Worm (Caenorhabditis elegans) whole organism, L1 larva: ENCODE data around the gene htas-1.
A peak's percentile ranks its signal among the peaks of the same experiment; 100 is the strongest.

Source experiments
- C04F5.9 ChIP-seq: sonication (generic microtip); optimal IDR thresholded peaks from 2 replicates; lab custom pipeline; 2016; ENCODE audit warnings: missing genetic modification characterization, missing compliant biosample characterization
- C16A3.4 ChIP-seq: fragments of 150-350 bp; optimal IDR thresholded peaks from 2 replicates; lab custom pipeline; 2014; ENCODE audit warnings: missing biosample characterization, missing genetic modification characterization
- F16B12.6 ChIP-seq: fragments of 150-350 bp; optimal IDR thresholded peaks from 2 replicates; lab custom pipeline; 2014; ENCODE audit warnings: missing biosample characterization, missing genetic modification characterization
- aha-1 ChIP-seq: fragments of 150-350 bp; optimal IDR thresholded peaks from 2 replicates; lab custom pipeline; 2014; ENCODE audit warnings: missing biosample characterization, missing genetic modification characterization
- ceh-90 ChIP-seq: sonication (generic microtip); optimal IDR thresholded peaks from 2 replicates; lab custom pipeline; 2016; ENCODE audit warnings: missing genetic modification characterization, missing compliant biosample characterization
- ces-1 ChIP-seq: fragments of 150-350 bp; optimal IDR thresholded peaks from 2 replicates; lab custom pipeline; 2014; ENCODE audit warnings: missing biosample characterization, missing genetic modification reagents, missing genetic modification characterization
- efl-1 ChIP-seq, 4 experiments: fragments of 150-350 bp; optimal IDR thresholded peaks in 3 of 4; peaks in 1 of 4; 1 replicate in 1 of 4; 2 replicates in 3 of 4; lab custom pipeline; 2014; ENCODE audit warnings: missing biosample characterization in 2 of 4, missing genetic modification characterization in 2 of 4, missing genetic modification reagents in 2 of 4
- efl-3 ChIP-seq: fragments of 200-800 bp; sonication (Bioruptor generic); optimal IDR thresholded peaks from 2 replicates; lab custom pipeline; 2018; ENCODE audit warnings: mild to moderate bottlenecking, missing genetic modification characterization, missing compliant biosample characterization
- egl-27 ChIP-seq, 2 experiments: fragments of 150-350 bp in 1 of 2; sonication (generic microtip); optimal IDR thresholded peaks; 3 replicates each; lab custom pipeline; 2017 to 2018; ENCODE audit warnings: missing biosample characterization in 2 of 2, missing genetic modification characterization in 2 of 2, missing genetic modification reagents in 2 of 2
- elt-2 ChIP-seq: sonication (generic microtip); optimal IDR thresholded peaks from 2 replicates; lab custom pipeline; 2016; ENCODE audit warnings: missing genetic modification characterization, mild to moderate bottlenecking, inconsistent platforms, missing compliant biosample characterization, missing genetic modification reagents
- fkh-10 ChIP-seq: sonication (generic microtip); optimal IDR thresholded peaks from 2 replicates; lab custom pipeline; 2017; ENCODE audit warnings: missing biosample characterization, missing genetic modification reagents, missing genetic modification characterization
- fos-1 ChIP-seq: fragments of 150-350 bp; optimal IDR thresholded peaks from 2 replicates; lab custom pipeline; 2014; ENCODE audit warnings: missing biosample characterization, missing genetic modification characterization
- hlh-4 ChIP-seq: sonication (generic microtip); optimal IDR thresholded peaks from 2 replicates; lab custom pipeline; 2016; ENCODE audit warnings: mild to moderate bottlenecking, missing genetic modification characterization, missing compliant biosample characterization
- irx-1 ChIP-seq: sonication (generic microtip); optimal IDR thresholded peaks from 2 replicates; lab custom pipeline; 2016; ENCODE audit warnings: missing genetic modification characterization, missing compliant biosample characterization
- lin-14 ChIP-seq: fragments of 200-800 bp; sonication (Bioruptor generic); optimal IDR thresholded peaks from 2 replicates; lab custom pipeline; 2018; ENCODE audit warnings: mild to moderate bottlenecking, missing genetic modification characterization, moderate library complexity, missing compliant biosample characterization
- lin-35 ChIP-seq, 2 experiments: fragments of 150-350 bp; optimal IDR thresholded peaks; 2 replicates each; lab custom pipeline; 2014; ENCODE audit warnings: missing biosample characterization in 2 of 2, missing genetic modification characterization in 2 of 2, missing genetic modification reagents in 2 of 2
- lin-39 ChIP-seq: fragments of 150-350 bp; optimal IDR thresholded peaks from 2 replicates; lab custom pipeline; 2014; ENCODE audit warnings: missing biosample characterization, missing genetic modification reagents, missing genetic modification characterization
- lir-3 ChIP-seq: sonication (generic microtip); optimal IDR thresholded peaks from 2 replicates; lab custom pipeline; 2016; ENCODE audit warnings: mild to moderate bottlenecking, missing genetic modification characterization, moderate library complexity, missing compliant biosample characterization; ENCODE audit not compliant: poor library complexity
- lsy-2 ChIP-seq, 2 experiments: fragments of 150-350 bp; optimal IDR thresholded peaks; 2 replicates each; lab custom pipeline; 2014; ENCODE audit warnings: missing biosample characterization in 2 of 2, missing genetic modification characterization in 2 of 2
- mdl-1 ChIP-seq, 2 experiments: fragments of 150-350 bp; optimal IDR thresholded peaks; 2 replicates each; lab custom pipeline; 2014 to 2017; ENCODE audit warnings: missing biosample characterization in 2 of 2, missing genetic modification characterization in 2 of 2, inconsistent platforms in 1 of 2
- mef-2 ChIP-seq: fragments of 150-350 bp; optimal IDR thresholded peaks from 2 replicates; lab custom pipeline; 2014; ENCODE audit warnings: missing biosample characterization, missing genetic modification characterization
- mep-1 ChIP-seq: fragments of 150-350 bp; optimal IDR thresholded peaks from 2 replicates; lab custom pipeline; 2014; ENCODE audit warnings: missing biosample characterization, missing genetic modification characterization
- nhr-11 ChIP-seq: fragments of 150-350 bp; optimal IDR thresholded peaks from 2 replicates; lab custom pipeline; 2014; ENCODE audit warnings: missing biosample characterization, missing genetic modification characterization
- nhr-19 ChIP-seq: fragments of 200-800 bp; sonication (Bioruptor generic); conservative IDR thresholded peaks from 2 replicates; pipeline ENCODE4 v1.3.6; 2022; ENCODE audit warnings: missing genetic modification characterization, missing compliant biosample characterization
- nhr-20 ChIP-seq: sonication (generic microtip); optimal IDR thresholded peaks from 2 replicates; lab custom pipeline; 2016; ENCODE audit warnings: mild to moderate bottlenecking, missing genetic modification characterization, missing compliant biosample characterization
- nhr-237 ChIP-seq: fragments of 150-350 bp; optimal IDR thresholded peaks from 2 replicates; lab custom pipeline; 2014; ENCODE audit warnings: missing biosample characterization, missing genetic modification characterization
- nhr-28 ChIP-seq: fragments of 150-350 bp; optimal IDR thresholded peaks from 2 replicates; lab custom pipeline; 2014; ENCODE audit warnings: missing biosample characterization, missing genetic modification characterization
- nhr-47 ChIP-seq: sonication (generic microtip); optimal IDR thresholded peaks from 2 replicates; lab custom pipeline; 2016; ENCODE audit warnings: mild to moderate bottlenecking, missing genetic modification characterization, moderate library complexity, missing compliant biosample characterization
- nhr-71 ChIP-seq: sonication (generic microtip); optimal IDR thresholded peaks from 2 replicates; lab custom pipeline; 2016; ENCODE audit warnings: mild to moderate bottlenecking, missing genetic modification characterization, moderate library complexity, missing compliant biosample characterization
- nhr-77 ChIP-seq: fragments of 150-350 bp; optimal IDR thresholded peaks from 2 replicates; lab custom pipeline; 2014; ENCODE audit warnings: missing biosample characterization, missing genetic modification characterization
- pag-3 ChIP-seq: sonication (generic microtip); optimal IDR thresholded peaks from 2 replicates; lab custom pipeline; 2017; ENCODE audit warnings: missing genetic modification characterization, mild to moderate bottlenecking, missing compliant biosample characterization, antibody characterized with exemption, borderline replicate concordance; ENCODE audit not compliant: insufficient read depth
- pax-3 ChIP-seq: fragments of 200-800 bp; sonication (Bioruptor generic); optimal IDR thresholded peaks from 2 replicates; lab custom pipeline; 2018; ENCODE audit warnings: mild to moderate bottlenecking, missing genetic modification characterization, moderate library complexity, missing compliant biosample characterization
- pqm-1 ChIP-seq: sonication (generic microtip); optimal IDR thresholded peaks from 3 replicates; lab custom pipeline; 2017; ENCODE audit warnings: missing biosample characterization, missing genetic modification characterization
- rnt-1 ChIP-seq: sonication (generic microtip); optimal IDR thresholded peaks from 2 replicates; lab custom pipeline; 2016; ENCODE audit warnings: mild to moderate bottlenecking, missing genetic modification characterization, moderate library complexity, missing compliant biosample characterization
- snu-23 ChIP-seq: sonication (generic microtip); optimal IDR thresholded peaks from 2 replicates; lab custom pipeline; 2016; ENCODE audit warnings: missing genetic modification characterization, missing compliant biosample characterization
- sptf-1 ChIP-seq: fragments of 150-350 bp; optimal IDR thresholded peaks from 2 replicates; lab custom pipeline; 2014; ENCODE audit warnings: missing biosample characterization, missing genetic modification characterization
- sup-37 ChIP-seq: fragments of 200-800 bp; sonication (Bioruptor generic); optimal IDR thresholded peaks from 2 replicates; lab custom pipeline; 2018; ENCODE audit warnings: mild to moderate bottlenecking, missing genetic modification characterization, missing compliant biosample characterization
- swsn-7 ChIP-seq: sonication (generic microtip); optimal IDR thresholded peaks from 2 replicates; lab custom pipeline; 2016; ENCODE audit warnings: missing genetic modification characterization, missing compliant biosample characterization
- tbx-2 ChIP-seq: sonication (generic microtip); optimal IDR thresholded peaks from 2 replicates; lab custom pipeline; 2016; ENCODE audit warnings: missing genetic modification characterization, missing compliant biosample characterization
- unc-130 ChIP-seq: fragments of 150-350 bp; optimal IDR thresholded peaks from 2 replicates; lab custom pipeline; 2017; ENCODE audit warnings: missing biosample characterization, missing genetic modification characterization, inconsistent platforms
- unc-86 ChIP-seq: sonication (generic microtip); optimal IDR thresholded peaks from 2 replicates; lab custom pipeline; 2016; ENCODE audit warnings: missing genetic modification characterization, missing compliant biosample characterization
- xbp-1 ChIP-seq: sonication (generic microtip); optimal IDR thresholded peaks from 2 replicates; lab custom pipeline; 2016; ENCODE audit warnings: missing genetic modification characterization, missing compliant biosample characterization
- zag-1 ChIP-seq: fragments of 150-350 bp; optimal IDR thresholded peaks from 2 replicates; lab custom pipeline; 2014; ENCODE audit warnings: missing biosample characterization, missing genetic modification characterization
- ztf-4 ChIP-seq: fragments of 150-350 bp; optimal IDR thresholded peaks from 2 replicates; lab custom pipeline; 2014; ENCODE audit warnings: missing biosample characterization, missing genetic modification characterization

Gene htas-1

ce11 chrIV:9669969-9670368 lies 13.4 kb downstream of the htas-1 start (continued):
- TF ChIP-seq fkh-10 (GFP tag; lab: Kevin White, UChicago), result no peak
- TF ChIP-seq nhr-11 (tag; lab: Kevin White, UChicago), result peak; percentile 7
- TF ChIP-seq lsy-2 (tag; optimal IDR thresholded peaks at IDR 0.05; lab: Kevin White, UChicago), result peak; percentile 35 to 70
- peak; percentile 25 for TF ChIP-seq ztf-4 (tag; lab: Kevin White, UChicago)
- TF ChIP-seq efl-3 (GFP tag; lab: Kevin White, UChicago), result peak; percentile 12
- peak; percentile 96 for TF ChIP-seq nhr-20 (tag; lab: Kevin White, UChicago)
- peak; percentile 59 for TF ChIP-seq swsn-7 (tag; lab: Kevin White, UChicago)
- TF ChIP-seq lin-39 (tag; lab: Kevin White, UChicago), result peak; percentile 30
- TF ChIP-seq pax-3 (tag; lab: Kevin White, UChicago), result no peak
- TF ChIP-seq C04F5.9 (tag; lab: Kevin White, UChicago), result peak; percentile 24
- peak; percentile 8 to 70 for TF ChIP-seq mdl-1 (tag; optimal IDR thresholded peaks at IDR 0.05; lab: Kevin White, UChicago)
- TF ChIP-seq xbp-1 (tag; lab: Kevin White, UChicago), result peak; percentile 57
- TF ChIP-seq tbx-2 (tag; lab: Kevin White, UChicago), result peak; percentile 35
- TF ChIP-seq mep-1 (tag; lab: Kevin White, UChicago), result peak; percentile 88
- peak; percentile 51 to 56 for TF ChIP-seq efl-1 (optimal IDR thresholded peaks at IDR 0.05; lab: Kevin White, UChicago)
- TF ChIP-seq efl-1 (GFP tag; optimal IDR thresholded peaks at IDR 0.05 in 1 of 2; lab: Kevin White, UChicago), result peak; percentile 30 to 95

- TF ChIP-seq lin-14 (GFP tag; lab: Kevin White, UChicago) (peak; percentile 46), efl-3 (GFP tag; lab: Kevin White, UChicago) (no peak), pax-3 (tag; lab: Kevin White, UChicago) (no peak), elt-2 (tag; lab: Kevin White, UChicago) (peak; percentile 65), nhr-237 (tag; lab: Kevin White, UChicago) (no peak), nhr-71 (tag; lab: Kevin White, UChicago) (peak; percentile 64), rnt-1 (no peak), unc-86 (no peak), C16A3.4 (tag; lab: Kevin White, UChicago) (no peak), nhr-77 (tag; lab: Kevin White, UChicago) (no peak), pag-3 (tag; lab: Kevin White, UChicago) (no peak), ceh-90 (no peak), C04F5.9 (tag; lab: Kevin White, UChicago) (no peak), unc-130 (tag; lab: Kevin White, UChicago) (no peak), mef-2 (tag; lab: Kevin White, UChicago) (no peak), pqm-1 (tag; lab: Kevin White, UChicago) (no peak), nhr-19 (GFP tag; lab: Robert Waterston, UW) (peak; percentile 10; the same call in 1 of the 2 replicates), hlh-4 (tag; lab: Kevin White, UChicago) (no peak), efl-1 (optimal IDR thresholded peaks at IDR 0.05; lab: Kevin White, UChicago) (no peak), efl-1 (GFP tag; optimal IDR thresholded peaks at IDR 0.05 in 1 of 2; lab: Kevin White, UChicago) (peak in 1 of 2 experiments; percentile 56), egl-27 (tag; optimal IDR thresholded peaks at IDR 0.05; lab: Kevin White, UChicago) (no peak), xbp-1 (tag; lab: Kevin White, UChicago) (no peak), sup-37 (no peak), snu-23 (GFP tag; lab: Kevin White, UChicago) (peak; percentile 23), nhr-47 (tag; lab: Kevin White, UChicago) (no peak), nhr-28 (tag; lab: Kevin White, UChicago) (no peak), zag-1 (no peak), lin-35 (GFP tag; optimal IDR thresholded peaks at IDR 0.05; lab: Kevin White, UChicago) (peak in 1 of 2 experiments; percentile 14), irx-1 (tag; lab: Kevin White, UChicago) (no peak), lir-3 (no peak), fos-1 (tag; lab: Kevin White, UChicago) (no peak), ces-1 (GFP tag; lab: Kevin White, UChicago) (no peak), F16B12.6 (tag; lab: Kevin White, UChicago) (no peak), aha-1 (tag; lab: Kevin White, UChicago) (no peak), mdl-1 (tag; optimal IDR thresholded peaks at IDR 0.05; lab: Kevin White, UChicago) (peak in 1 of 2 experiments; percentile 31), sptf-1 (tag; lab: Kevin White, UChicago) (no peak), nhr-20 (tag; lab: Kevin White, UChicago) (peak; percentile 77)
Observed at ce11 chrIV:9668103-9668672, 15.1 kb downstream of the htas-1 start.
